Fruit fly (Drosophila melanogaster): Measurements from ENCODE around the gene Kif19A.

Gene Kif19A

dm6 chr3R:14095428-14095827 lies 22.8 kb downstream of the Kif19A start (continued):
- TF ChIP-seq wdn (GFP tag; IDR thresholded peaks at IDR 0.05) (no peak), CG8089 (GFP tag; optimal IDR thresholded peaks at IDR 0.05) (no peak), otp (GFP tag; IDR thresholded peaks at IDR 0.05) (no peak), Optix (GFP tag; IDR thresholded peaks at IDR 0.05) (no peak), jigr1 (GFP tag; IDR thresholded peaks at IDR 0.05) (no peak), Fer3 (tag; optimal IDR thresholded peaks at IDR 0.05) (peak; percentile 50), cad (GFP tag; optimal IDR thresholded peaks at IDR 0.05) (no peak), inv (GFP tag; IDR thresholded peaks at IDR 0.05; ENCODE audit: partially characterized antibody) (no peak), vvl (GFP tag; IDR thresholded peaks at IDR 0.05) (0 out of 2 replicates have a peak, but pooled peaks have one; percentile 28), Hr39 (optimal IDR thresholded peaks at IDR 0.05) (no peak), sisA (GFP tag; IDR thresholded peaks at IDR 0.05) (peak; percentile 27), CG14050 (GFP tag; IDR thresholded peaks at IDR 0.05) (peak; percentile 33; the same call in 2 of the 3 replicates), croc (GFP tag; conservative IDR thresholded peaks at IDR 0.05) (0 out of 3 replicates have a peak, but pooled peaks have one; percentile 26), CG2875 (GFP tag; optimal IDR thresholded peaks at IDR 0.05) (no peak), ci (GFP tag; IDR thresholded peaks at IDR 0.05) (no peak; the same call in 2 of the 3 replicates), kay (GFP tag; optimal IDR thresholded peaks at IDR 0.05) (no peak), row (GFP tag; IDR thresholded peaks at IDR 0.05) (peak; percentile 63), Dad (GFP tag; optimal IDR thresholded peaks at IDR 0.05) (no peak), HLHmδ (GFP tag; optimal IDR thresholded peaks at IDR 0.05) (no peak), pnt (GFP tag; optimal IDR thresholded peaks at IDR 0.05) (no peak), CG31365 (tag; optimal IDR thresholded peaks at IDR 0.05) (no peak), CG3995 (GFP tag; optimal IDR thresholded peaks at IDR 0.05) (no peak), CG10565 (GFP tag; optimal IDR thresholded peaks at IDR 0.05) (no peak), CG18599 (GFP tag; optimal IDR thresholded peaks at IDR 0.05) (peak; percentile 67), bcd (GFP tag; optimal IDR thresholded peaks at IDR 0.05) (no peak), odd (GFP tag; optimal IDR thresholded peaks at IDR 0.05) (peak; percentile 44), CG9876 (GFP tag; optimal IDR thresholded peaks at IDR 0.05) (no peak), bigmax (GFP tag; optimal IDR thresholded peaks at IDR 0.05) (no peak), CG34422 (GFP tag; IDR thresholded peaks at IDR 0.05) (peak; percentile 66; the same call in 1 of the 3 replicates), fd3F (GFP tag; optimal IDR thresholded peaks at IDR 0.05) (peak; percentile 21), CG16863 (GFP tag; optimal IDR thresholded peaks at IDR 0.05) (no peak), NK7.1 (GFP tag; optimal IDR thresholded peaks at IDR 0.05) (no peak), CG11723 (GFP tag; optimal IDR thresholded peaks at IDR 0.05) (no peak), CG18476 (GFP tag; optimal IDR thresholded peaks at IDR 0.05) (peak; percentile 41), insv (GFP tag; optimal IDR thresholded peaks at IDR 0.05) (no peak), CG16815 (GFP tag; optimal IDR thresholded peaks at IDR 0.05) (no peak), Atf-2 (GFP tag; optimal IDR thresholded peaks at IDR 0.05) (no peak), ttk (GFP tag; IDR thresholded peaks at IDR 0.05) (peak; percentile 31; the same call in 1 of the 2 replicates), CG8281 (tag; optimal IDR thresholded peaks at IDR 0.05) (peak; percentile 12), Dll (GFP tag; IDR thresholded peaks at IDR 0.05; ENCODE audit: partially characterized antibody) (no peak), toy (GFP tag; IDR thresholded peaks at IDR 0.05) (no peak), CG1832 (GFP tag; optimal IDR thresholded peaks at IDR 0.05) (no peak), gce (GFP tag; IDR thresholded peaks at IDR 0.05) (no peak), ATbp (GFP tag; optimal IDR thresholded peaks at IDR 0.05) (peak; percentile 64), Spps (tag; optimal IDR thresholded peaks at IDR 0.05) (no peak), Gug (GFP tag; IDR thresholded peaks at IDR 0.05) (no peak), CG10431 (GFP tag; optimal IDR thresholded peaks at IDR 0.05) (no peak), HmgD (GFP tag; optimal IDR thresholded peaks at IDR 0.05) (no peak), CG2889 (GFP tag; IDR thresholded peaks at IDR 0.05) (no peak), Neu2 (GFP tag; optimal IDR thresholded peaks at IDR 0.05; ENCODE audit: borderline replicate concordance) (no peak), ems (GFP tag; optimal IDR thresholded peaks at IDR 0.05) (no peak), CG14441 (GFP tag; IDR thresholded peaks at IDR 0.05) (peak; percentile 38)
